Worm (Caenorhabditis elegans): ENCODE measurements around the gene W02A2.8.

W02A2.8 gene

ce11 chrIV:13347232-13347715 lies 11.1 kb downstream of the W02A2.8 start, which contains the start of gene W02A2.9:
W02A2.9 (plus strand) TSS chrIV:13347665.
- TF ChIP-seq pax-3 (tag; optimal IDR thresholded peaks at IDR 0.05), result no peak
- no peak for TF ChIP-seq ztf-4 (tag; optimal IDR thresholded peaks at IDR 0.05)
- TF ChIP-seq lin-35 (GFP tag; optimal IDR thresholded peaks at IDR 0.05), result peak in 1 of 2 experiments; percentile 22
- TF ChIP-seq snpc-4 (tag; optimal IDR thresholded peaks at IDR 0.05), result no peak
- no peak for TF ChIP-seq unc-62 (GFP tag; optimal IDR thresholded peaks at IDR 0.05)
- TF ChIP-seq jun-1 (tag; optimal IDR thresholded peaks at IDR 0.05), result peak; percentile 57
- peak; percentile 6 for TF ChIP-seq nhr-90 (tag; optimal IDR thresholded peaks at IDR 0.05; ENCODE audit: poor library complexity)
- TF ChIP-seq elt-2 (tag; optimal IDR thresholded peaks at IDR 0.05), result peak; percentile 95
- TF ChIP-seq tlp-1 (tag; optimal IDR thresholded peaks at IDR 0.05), result peak; percentile 30
- TF ChIP-seq efl-1 (optimal IDR thresholded peaks at IDR 0.05), result no peak
- peak in 1 of 2 experiments; percentile 56 for TF ChIP-seq efl-1 (GFP tag; optimal IDR thresholded peaks at IDR 0.05 in 1 of 2)
- no peak for TF ChIP-seq hlh-4 (tag; optimal IDR thresholded peaks at IDR 0.05)
- no peak for TF ChIP-seq nhr-19 (GFP tag; conservative IDR thresholded peaks at IDR 0.05)
- peak; percentile 19 for TF ChIP-seq nhr-20 (tag; optimal IDR thresholded peaks at IDR 0.05)
- TF ChIP-seq C16A3.4 (tag; optimal IDR thresholded peaks at IDR 0.05), result no peak

- TF ChIP-seq jun-1 (tag; optimal IDR thresholded peaks at IDR 0.05) (peak; percentile 75), ceh-90 (tag; optimal IDR thresholded peaks at IDR 0.05) (no peak), alr-1 (tag; optimal IDR thresholded peaks at IDR 0.05; ENCODE audit: borderline replicate concordance) (no peak), nhr-20 (tag; optimal IDR thresholded peaks at IDR 0.05) (peak; percentile 30), ces-1 (GFP tag; optimal IDR thresholded peaks at IDR 0.05) (no peak), lin-35 (GFP tag; optimal IDR thresholded peaks at IDR 0.05) (peak in 1 of 2 experiments; percentile 53), unc-62 (GFP tag; optimal IDR thresholded peaks at IDR 0.05) (no peak), elt-2 (tag; optimal IDR thresholded peaks at IDR 0.05) (peak; percentile 62)
These were observed 12.3 kb downstream of the W02A2.8 start for ce11 chrIV:13346078-13346477.

ce11 chrIV:13342555-13342954 lies 15.8 kb downstream of the W02A2.8 start, which contains the start of gene W02A2.5:
W02A2.5 (plus strand) TSS chrIV:13342855.
- TF ChIP-seq efl-1 (optimal IDR thresholded peaks at IDR 0.05), result no peak
- TF ChIP-seq efl-1 (GFP tag; optimal IDR thresholded peaks at IDR 0.05 in 1 of 2), result peak in 1 of 2 experiments; percentile 43
- no peak for TF ChIP-seq F16B12.6 (tag; optimal IDR thresholded peaks at IDR 0.05)

ce11 chrIV:13334287-13334686 lies 24.1 kb downstream of the W02A2.8 start:
- no peak for TF ChIP-seq aha-1 (tag; optimal IDR thresholded peaks at IDR 0.05)
- TF ChIP-seq nhr-20 (tag; optimal IDR thresholded peaks at IDR 0.05), result no peak
- peak in 1 of 2 experiments; percentile 29 for TF ChIP-seq lin-35 (GFP tag; optimal IDR thresholded peaks at IDR 0.05)
- TF ChIP-seq vab-15 (tag; optimal IDR thresholded peaks at IDR 0.05), result no peak
- no peak for TF ChIP-seq alr-1 (tag; optimal IDR thresholded peaks at IDR 0.05; ENCODE audit: borderline replicate concordance)

ce11 chrIV:13331285-13331684 lies 27.1 kb downstream of the W02A2.8 start, which contains the start of gene pqn-74:
pqn-74 (minus strand) TSS chrIV:13331406.
- TF ChIP-seq mdl-1 (tag; optimal IDR thresholded peaks at IDR 0.05) (no peak), nhr-71 (tag; optimal IDR thresholded peaks at IDR 0.05) (no peak), zag-1 (tag; optimal IDR thresholded peaks at IDR 0.05) (no peak), unc-86 (tag; optimal IDR thresholded peaks at IDR 0.05) (no peak), fkh-10 (GFP tag; optimal IDR thresholded peaks at IDR 0.05) (no peak), fkh-8 (tag; optimal IDR thresholded peaks at IDR 0.05) (no peak), nhr-84 (tag; optimal IDR thresholded peaks at IDR 0.05) (no peak)

- TF ChIP-seq nhr-28 (tag; optimal IDR thresholded peaks at IDR 0.05) (no peak), elt-2 (tag; optimal IDR thresholded peaks at IDR 0.05) (no peak), mdl-1 (tag; optimal IDR thresholded peaks at IDR 0.05) (no peak), efl-1 (optimal IDR thresholded peaks at IDR 0.05) (no peak), efl-1 (GFP tag; optimal IDR thresholded peaks at IDR 0.05 in 1 of 2) (peak in 1 of 2 experiments; percentile 53), tlp-1 (tag; optimal IDR thresholded peaks at IDR 0.05) (no peak), nhr-77 (tag; optimal IDR thresholded peaks at IDR 0.05) (no peak), hpl-2 (GFP tag; optimal IDR thresholded peaks at IDR 0.05) (no peak), F16B12.6 (tag; optimal IDR thresholded peaks at IDR 0.05) (no peak), nhr-237 (tag; optimal IDR thresholded peaks at IDR 0.05) (no peak)
These were observed 27.8 kb downstream of the W02A2.8 start for ce11 chrIV:13330547-13330946.

All from whole organism, L1 larva.